Fruit fly (Drosophila melanogaster) whole organism, embryonic: ENCODE data around the gene Dpm3.

Experiments
- Adf1 ChIP-seq: fragments of 200-800 bp; sonication (Bioruptor generic); IDR thresholded peaks from 2 replicates; pipeline ENCODE4 v1.3.6; 2022; ENCODE audit warnings: missing biosample characterization, missing genetic modification characterization
- Atf-2 ChIP-seq: fragments of 200-800 bp; sonication (Bioruptor generic); optimal IDR thresholded peaks from 2 replicates; lab custom pipeline; 2016; ENCODE audit warnings: missing biosample characterization, missing genetic modification characterization
- CG10366 ChIP-seq: fragments of 200-800 bp; sonication (Bioruptor generic); IDR thresholded peaks from 2 replicates; pipeline ENCODE4 v1.3.6; 2022; ENCODE audit warnings: missing biosample characterization, missing genetic modification characterization
- CG10431 ChIP-seq: fragments of 200-800 bp; sonication (Bioruptor generic); optimal IDR thresholded peaks from 3 replicates; lab custom pipeline; 2018; ENCODE audit warnings: missing biosample characterization, mild to moderate bottlenecking, missing genetic modification characterization
- CG11247 ChIP-seq: fragments of 200-800 bp; sonication (Bioruptor generic); IDR thresholded peaks from 2 replicates; pipeline ENCODE4 v1.3.6; 2022; ENCODE audit warnings: missing biosample characterization, missing genetic modification characterization
- CG12219 ChIP-seq: fragments of 200-800 bp; sonication (Bioruptor generic); optimal IDR thresholded peaks from 3 replicates; lab custom pipeline; 2018; ENCODE audit warnings: missing biosample characterization, mild to moderate bottlenecking, missing genetic modification characterization
- CG12659 ChIP-seq: fragments of 200-800 bp; sonication (Bioruptor generic); optimal IDR thresholded peaks from 3 replicates; lab custom pipeline; 2017; ENCODE audit warnings: mild to moderate bottlenecking, missing biosample characterization, missing genetic modification reagents, missing genetic modification characterization
- CG1647 ChIP-seq: fragments of 200-800 bp; sonication (Bioruptor generic); optimal IDR thresholded peaks from 3 replicates; lab custom pipeline; 2016; ENCODE audit warnings: missing biosample characterization, missing genetic modification characterization
- CG2116 ChIP-seq: fragments of 200-800 bp; sonication (Bioruptor generic); optimal IDR thresholded peaks from 3 replicates; lab custom pipeline; 2018; ENCODE audit warnings: missing biosample characterization, mild to moderate bottlenecking, missing genetic modification characterization
- CG30431 ChIP-seq: fragments of 200-800 bp; sonication (Bioruptor generic); optimal IDR thresholded peaks from 2 replicates; lab custom pipeline; 2017; ENCODE audit warnings: missing biosample characterization, missing genetic modification characterization
- CG6175 ChIP-seq: fragments of 200-800 bp; sonication (Bioruptor generic); IDR thresholded peaks from 3 replicates; pipeline ENCODE4 v1.3.6; 2022; ENCODE audit warnings: missing biosample characterization, missing genetic modification characterization
- CG6854 ChIP-seq: fragments of 200-800 bp; sonication (Bioruptor generic); optimal IDR thresholded peaks from 3 replicates; lab custom pipeline; 2017; ENCODE audit warnings: missing biosample characterization, mild to moderate bottlenecking, missing genetic modification characterization
- CG7372 ChIP-seq: fragments of 200-800 bp; sonication (Bioruptor generic); IDR thresholded peaks from 2 replicates; pipeline ENCODE4 v1.3.6; 2022; ENCODE audit warnings: missing biosample characterization, missing genetic modification characterization
- CG7745 ChIP-seq: fragments of 200-800 bp; sonication (Bioruptor generic); optimal IDR thresholded peaks from 2 replicates; lab custom pipeline; 2018; ENCODE audit warnings: missing biosample characterization, mild to moderate bottlenecking, missing genetic modification characterization, moderate library complexity
- CG9609 ChIP-seq: fragments of 200-800 bp; sonication (Bioruptor generic); optimal IDR thresholded peaks from 3 replicates; lab custom pipeline; 2016; ENCODE audit warnings: missing biosample characterization, missing genetic modification characterization
- CG9797 ChIP-seq: fragments of 200-800 bp; sonication (Bioruptor generic); optimal IDR thresholded peaks from 3 replicates; lab custom pipeline; 2018; ENCODE audit warnings: missing biosample characterization, mild to moderate bottlenecking, missing genetic modification characterization
- Dbx ChIP-seq: fragments of 200-800 bp; sonication (Bioruptor generic); IDR thresholded peaks from 3 replicates; pipeline ENCODE4 v1.3.6; 2022; ENCODE audit warnings: missing biosample characterization, missing genetic modification characterization
- Lpt ChIP-seq: fragments of >200 bp; optimal IDR thresholded peaks from 2 replicates; lab custom pipeline; 2018; ENCODE audit warnings: missing biosample characterization, missing genetic modification characterization
- Max ChIP-seq: fragments of 200-800 bp; sonication (Bioruptor generic); optimal IDR thresholded peaks from 2 replicates; lab custom pipeline; 2016; ENCODE audit warnings: missing biosample characterization, mild to moderate bottlenecking, missing genetic modification characterization
- Med ChIP-seq: fragments of 200-800 bp; sonication (Bioruptor generic); peaks from one replicate; lab custom pipeline; 2016; ENCODE audit warnings: missing biosample characterization, missing genetic modification characterization, mild to moderate bottlenecking, inconsistent platforms, moderate library complexity
- Mes4 ChIP-seq: fragments of 200-800 bp; sonication (Bioruptor generic); optimal IDR thresholded peaks from 2 replicates; lab custom pipeline; 2016; ENCODE audit warnings: missing biosample characterization, missing genetic modification characterization
- Myb ChIP-seq: fragments of 200-800 bp; sonication (Bioruptor generic); optimal IDR thresholded peaks from 2 replicates; lab custom pipeline; 2016; ENCODE audit warnings: missing biosample characterization, missing genetic modification characterization
- Neu2 ChIP-seq: fragments of 200-800 bp; sonication (Bioruptor generic); optimal IDR thresholded peaks from 3 replicates; lab custom pipeline; 2016; ENCODE audit warnings: missing biosample characterization, missing genetic modification characterization, borderline replicate concordance
- Oli ChIP-seq: fragments of 200-800 bp; sonication (Bioruptor generic); optimal IDR thresholded peaks from 2 replicates; lab custom pipeline; 2018; ENCODE audit warnings: missing biosample characterization, mild to moderate bottlenecking, missing genetic modification characterization, moderate library complexity
- Sry-δ ChIP-seq: fragments of 200-800 bp; sonication (Bioruptor generic); optimal IDR thresholded peaks from 2 replicates; lab custom pipeline; 2016; ENCODE audit warnings: missing biosample characterization, missing genetic modification characterization
- Tbp ChIP-seq: fragments of >200 bp; optimal IDR thresholded peaks from 2 replicates; lab custom pipeline; 2018; ENCODE audit warnings: missing biosample characterization, missing genetic modification characterization
- Trl ChIP-seq, 3 experiments: fragments of >200 bp in 2 of 3; fragments of 200-800 bp in 1 of 3; sonication (Bioruptor generic) in 1 of 3; optimal IDR thresholded peaks; 2 replicates in 1 of 3; 3 replicates in 2 of 3; lab custom pipeline; 2016 to 2017; ENCODE audit warnings: missing biosample characterization in 1 of 3, missing genetic modification characterization in 1 of 3
- Usf ChIP-seq: fragments of 200-800 bp; sonication (Bioruptor generic); optimal IDR thresholded peaks from 2 replicates; lab custom pipeline; 2017; ENCODE audit warnings: missing genotype, missing biosample characterization, missing genetic modification characterization
- Xbp1 ChIP-seq: fragments of 200-800 bp; sonication (Bioruptor generic); optimal IDR thresholded peaks from 3 replicates; lab custom pipeline; 2016; ENCODE audit warnings: missing biosample characterization, mild to moderate bottlenecking, missing genetic modification characterization
- aop ChIP-seq: fragments of 200-800 bp; sonication (Bioruptor generic); IDR thresholded peaks from 2 replicates; pipeline ENCODE4 v1.3.6; 2022; ENCODE audit warnings: missing biosample characterization, missing genetic modification characterization
- chif ChIP-seq, 2 experiments: fragments of 200-800 bp; sonication (Bioruptor generic); optimal IDR thresholded peaks; 3 replicates each; lab custom pipeline; 2016; ENCODE audit warnings: missing biosample characterization in 2 of 2, missing genetic modification characterization in 2 of 2
- danr ChIP-seq: fragments of 200-800 bp; sonication (Bioruptor generic); IDR thresholded peaks from 2 replicates; pipeline ENCODE4 v1.3.6; 2022; ENCODE audit warnings: missing biosample characterization, missing genetic modification characterization
- dm ChIP-seq: fragments of 200-800 bp; sonication (Bioruptor generic); optimal IDR thresholded peaks from 3 replicates; lab custom pipeline; 2016; ENCODE audit warnings: missing biosample characterization, missing genetic modification characterization
- fd102C ChIP-seq: fragments of 200-800 bp; sonication (Bioruptor generic); optimal IDR thresholded peaks from 2 replicates; lab custom pipeline; 2018; ENCODE audit warnings: missing biosample characterization, mild to moderate bottlenecking, missing genetic modification characterization, moderate library complexity
- ftz-f1 ChIP-seq: fragments of 200-800 bp; sonication (Bioruptor generic); optimal IDR thresholded peaks from 2 replicates; lab custom pipeline; 2016; ENCODE audit warnings: missing biosample characterization, missing genetic modification characterization
- kni ChIP-seq: fragments of 200-800 bp; sonication (Bioruptor generic); optimal IDR thresholded peaks from 3 replicates; lab custom pipeline; 2017; ENCODE audit warnings: mild to moderate bottlenecking, missing biosample characterization, missing genetic modification reagents, missing genetic modification characterization
- lov ChIP-seq, 2 experiments: fragments of 200-800 bp in 1 of 2; fragments of >200 bp in 1 of 2; sonication (Bioruptor generic) in 1 of 2; IDR thresholded peaks in 1 of 2; optimal IDR thresholded peaks in 1 of 2; 2 replicates in 1 of 2; 3 replicates in 1 of 2; pipeline versions ENCODE4 v1.3.6 to Lab custom; 2017 to 2022; ENCODE audit warnings: missing biosample characterization in 1 of 2, missing genetic modification characterization in 1 of 2
- nmo ChIP-seq: fragments of 200-800 bp; sonication (Bioruptor generic); optimal IDR thresholded peaks from 2 replicates; lab custom pipeline; 2018; ENCODE audit warnings: missing biosample characterization, mild to moderate bottlenecking, missing genetic modification characterization, moderate library complexity
- pfk ChIP-seq: fragments of 200-800 bp; sonication (Bioruptor generic); optimal IDR thresholded peaks from 2 replicates; lab custom pipeline; 2018; ENCODE audit warnings: missing biosample characterization, mild to moderate bottlenecking, missing genetic modification characterization, moderate library complexity
- pros ChIP-seq: fragments of 200-800 bp; sonication (Bioruptor generic); optimal IDR thresholded peaks from 3 replicates; lab custom pipeline; 2019; ENCODE audit warnings: missing biosample characterization, mild to moderate bottlenecking, missing genetic modification characterization, moderate library complexity
- rib ChIP-seq: fragments of 200-800 bp; sonication (Bioruptor generic); IDR thresholded peaks from 2 replicates; pipeline ENCODE4 v1.3.6; 2022; ENCODE audit warnings: missing biosample characterization, missing genetic modification characterization
- sd ChIP-seq: fragments of 200-800 bp; sonication (Bioruptor generic); optimal IDR thresholded peaks from 3 replicates; lab custom pipeline; 2018; ENCODE audit warnings: missing biosample characterization, mild to moderate bottlenecking, missing genetic modification characterization, moderate library complexity
- sim ChIP-seq: fragments of 200-800 bp; sonication (Bioruptor generic); IDR thresholded peaks from 2 replicates; pipeline ENCODE4 v1.3.6; 2022; ENCODE audit warnings: missing biosample characterization, missing genetic modification characterization
- sima ChIP-seq: fragments of 200-800 bp; sonication (Bioruptor generic); optimal IDR thresholded peaks from 2 replicates; lab custom pipeline; 2016; ENCODE audit warnings: missing biosample characterization, missing genetic modification characterization
- stwl ChIP-seq: fragments of 200-800 bp; sonication (Bioruptor generic); optimal IDR thresholded peaks from 3 replicates; lab custom pipeline; 2018; ENCODE audit warnings: missing biosample characterization, mild to moderate bottlenecking, missing genetic modification characterization, moderate library complexity
- tup ChIP-seq: fragments of 200-800 bp; sonication (Bioruptor generic); optimal IDR thresholded peaks from 2 replicates; lab custom pipeline; 2016; ENCODE audit warnings: missing biosample characterization, mild to moderate bottlenecking, missing genetic modification characterization, moderate library complexity
- unc-4 ChIP-seq: fragments of 200-800 bp; sonication (Bioruptor generic); IDR thresholded peaks from 2 replicates; pipeline ENCODE4 v1.3.6; 2022; ENCODE audit warnings: missing biosample characterization, missing genetic modification characterization; ENCODE audit not compliant: partially characterized antibody
- yki ChIP-seq: fragments of >200 bp; optimal IDR thresholded peaks from 3 replicates; lab custom pipeline; 2018

Gene Dpm3

DNA sequence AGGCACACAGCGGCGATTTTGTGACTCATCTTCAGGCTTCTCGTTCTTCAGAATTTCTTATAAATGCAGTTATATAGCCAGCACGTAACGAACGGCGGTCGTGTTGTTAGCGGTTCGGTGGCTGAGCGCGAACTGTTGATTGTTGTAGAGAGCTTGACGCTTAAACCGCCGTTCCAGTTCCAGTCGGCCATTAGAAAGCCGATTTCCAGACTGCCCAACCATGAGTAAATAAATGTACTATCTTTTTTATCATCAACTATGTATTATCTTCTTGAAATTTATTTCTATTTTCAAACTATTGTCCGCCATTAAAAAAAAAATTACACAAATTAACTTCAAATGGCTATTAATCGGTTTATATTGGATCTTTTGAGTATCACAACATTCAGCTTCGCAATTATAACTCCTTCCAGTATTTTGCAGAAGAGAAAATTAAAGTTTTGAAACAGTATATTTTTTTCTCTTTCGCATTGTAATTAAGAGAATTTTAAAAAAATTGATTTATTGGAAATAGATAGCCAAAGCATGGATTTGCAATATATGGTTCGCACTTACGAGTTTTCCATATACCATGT, 1.0 kb downstream of the Dpm3 start, which contains the start of gene GILT1 (continued):
- TF ChIP-seq CG6175 (GFP tag; lab: Robert Waterston, UW) (no peak), sim (GFP tag; lab: Robert Waterston, UW) (0 out of 2 replicates have a peak, but pooled peaks have one; percentile 15), Tbp (GFP tag; lab: Kevin White, UChicago) (no peak), CG10366 (GFP tag; lab: Robert Waterston, UW) (no peak), lov (optimal IDR thresholded peaks at IDR 0.05; lab: Kevin White, UChicago) (no peak), lov (GFP tag; IDR thresholded peaks at IDR 0.05; lab: Robert Waterston, UW) (0 out of 3 replicates have a peak, but pooled peaks have one; percentile 35), chif (GFP tag; optimal IDR thresholded peaks at IDR 0.05; lab: Kevin White, UChicago) (no peak), stwl (tag; lab: Kevin White, UChicago) (peak; percentile 6), Myb (GFP tag; lab: Kevin White, UChicago) (no peak), CG12659 (GFP tag; lab: Kevin White, UChicago) (peak; percentile 18), Adf1 (GFP tag; lab: Robert Waterston, UW) (no peak), CG9609 (GFP tag; lab: Kevin White, UChicago) (no peak), CG7745 (tag; lab: Kevin White, UChicago) (no peak), sima (GFP tag; lab: Kevin White, UChicago) (no peak), CG30431 (GFP tag; lab: Kevin White, UChicago) (no peak), CG12219 (GFP tag; lab: Kevin White, UChicago) (no peak), pfk (GFP tag; lab: Kevin White, UChicago) (no peak), Med (GFP tag; lab: Kevin White, UChicago) (peak; percentile 59), CG11247 (no peak), yki (lab: Kevin White, UChicago) (no peak), aop (GFP tag; lab: Robert Waterston, UW) (no peak), nmo (no peak), kni (peak; percentile 0), tup (GFP tag; lab: Kevin White, UChicago) (no peak), rib (GFP tag; lab: Robert Waterston, UW) (no peak), unc-4 (GFP tag; lab: Robert Waterston, UW) (0 out of 2 replicates have a peak, but pooled peaks have one; percentile 16), CG2116 (no peak), CG9797 (no peak), Mes4 (GFP tag; lab: Kevin White, UChicago) (no peak), Atf-2 (GFP tag; lab: Kevin White, UChicago) (no peak), dm (GFP tag; lab: Kevin White, UChicago) (no peak), Trl (optimal IDR thresholded peaks at IDR 0.05; lab: Kevin White, UChicago) (peak; percentile 16 to 34), Trl (GFP tag; optimal IDR thresholded peaks at IDR 0.05; lab: Kevin White, UChicago) (no peak)

DNA sequence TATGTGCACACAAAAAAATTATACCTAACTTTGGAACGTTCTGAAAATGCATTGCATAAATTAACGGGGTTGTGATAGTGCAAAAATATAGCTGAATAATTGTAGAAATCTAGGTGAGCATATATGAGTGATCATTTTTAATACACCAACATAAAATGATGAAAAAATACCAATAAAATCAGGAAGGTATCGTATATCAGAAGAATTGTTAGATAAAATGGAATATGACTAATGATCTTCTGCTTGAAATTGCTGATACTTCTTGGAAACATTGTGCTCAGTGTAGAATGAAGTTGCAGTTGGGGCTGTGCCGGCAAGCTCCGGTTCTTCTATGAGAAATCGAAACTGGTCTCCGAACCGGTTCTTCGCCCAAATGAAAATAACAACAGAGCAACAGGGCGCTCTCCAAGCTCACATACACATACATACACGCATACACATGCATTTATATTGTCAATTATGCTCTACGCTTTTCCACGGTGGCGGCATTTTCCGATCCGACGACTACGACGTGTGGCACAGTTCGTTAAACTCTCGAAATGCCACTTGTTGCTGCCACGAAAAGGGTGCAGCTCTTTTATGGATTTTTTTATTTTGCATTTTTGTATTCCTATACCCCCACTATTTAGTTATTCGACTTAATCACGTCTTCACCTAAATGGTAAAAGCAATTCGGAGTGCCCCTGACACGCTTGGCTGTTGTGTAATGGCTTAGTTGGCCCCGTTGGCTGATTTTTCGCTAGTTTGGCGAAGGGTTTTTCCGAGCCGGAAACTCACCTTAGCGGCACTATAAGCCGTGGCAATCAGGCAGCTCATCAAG, 1.7 kb downstream of the Dpm3 start:
- TF ChIP-seq CG10431 (GFP tag; lab: Kevin White, UChicago) (peak; percentile 76), danr (GFP tag; lab: Robert Waterston, UW) (peak; percentile 81), CG6854 (GFP tag; lab: Kevin White, UChicago) (peak; percentile 63), Usf (peak; percentile 78), Sry-δ (GFP tag; lab: Kevin White, UChicago) (peak; percentile 29), Max (peak; percentile 76), CG1647 (GFP tag; lab: Kevin White, UChicago) (peak; percentile 72), fd102C (GFP tag; lab: Kevin White, UChicago) (no peak), pros (GFP tag; lab: Kevin White, UChicago) (peak; percentile 33), Dbx (GFP tag; lab: Robert Waterston, UW) (peak; percentile 42; the same call in 1 of the 3 replicates), Xbp1 (peak; percentile 90), Oli (peak; percentile 96), ftz-f1 (no peak), Neu2 (GFP tag; lab: Kevin White, UChicago) (peak; percentile 9), CG7372 (peak; percentile 79), sd (tag; lab: Kevin White, UChicago) (peak; percentile 73), Lpt (GFP tag; lab: Kevin White, UChicago) (no peak)
